Worm (Caenorhabditis elegans) whole organism, L4 larva: Measurements from ENCODE around the gene fat-6.

ENCODE experiments used
- F44E2.7 ChIP-seq: fragments of 200-800 bp; sonication (Bioruptor generic); IDR thresholded peaks from 2 replicates; pipeline ENCODE4 v2.1.2; 2022; ENCODE audit warnings: missing genetic modification characterization, missing compliant biosample characterization
- F49E8.2 ChIP-seq: sonication (generic microtip); optimal IDR thresholded peaks from 2 replicates; lab custom pipeline; 2016; ENCODE audit warnings: missing compliant biosample characterization, mild to moderate bottlenecking, missing genetic modification characterization, borderline replicate concordance
- Y48G9A.11 ChIP-seq: fragments of 200-800 bp; sonication (Bioruptor generic); IDR thresholded peaks from 2 replicates; pipeline ENCODE4 v1.3.6; 2022; ENCODE audit warnings: missing genetic modification reagents, missing genetic modification characterization, missing compliant biosample characterization
- Y5F2A.4 ChIP-seq: fragments of 200-800 bp; sonication (Bioruptor generic); optimal IDR thresholded peaks from 2 replicates; lab custom pipeline; 2018; ENCODE audit warnings: mild to moderate bottlenecking, missing genetic modification characterization, missing compliant biosample characterization
- arid-1 ChIP-seq: fragments of 200-800 bp; sonication (Bioruptor generic); conservative IDR thresholded peaks from 2 replicates; pipeline ENCODE4 v1.3.6; 2022; ENCODE audit warnings: missing genetic modification reagents, missing genetic modification characterization, missing compliant biosample characterization
- attf-4 ChIP-seq: sonication (generic microtip); optimal IDR thresholded peaks from 3 replicates; lab custom pipeline; 2017; ENCODE audit warnings: missing biosample characterization, missing genetic modification characterization
- ceh-20 ChIP-seq: fragments of 200-800 bp; sonication (Bioruptor generic); IDR thresholded peaks from 2 replicates; pipeline ENCODE4 v1.3.6; 2022; ENCODE audit warnings: missing genetic modification reagents, missing genetic modification characterization, missing compliant biosample characterization
- ceh-28 ChIP-seq: fragments of 150-350 bp; optimal IDR thresholded peaks from 2 replicates; lab custom pipeline; 2014; ENCODE audit warnings: missing biosample characterization, missing genetic modification reagents, missing genetic modification characterization
- ceh-32 ChIP-seq: sonication (generic microtip); optimal IDR thresholded peaks from 2 replicates; lab custom pipeline; 2016; ENCODE audit warnings: mild to moderate bottlenecking, missing genetic modification characterization, missing compliant biosample characterization; ENCODE audit not compliant: poor library complexity
- ceh-44 ChIP-seq: fragments of 200-800 bp; sonication (Bioruptor generic); IDR thresholded peaks from 2 replicates; pipeline ENCODE4 v1.3.6; 2022; ENCODE audit warnings: missing genetic modification reagents, missing genetic modification characterization, missing compliant biosample characterization
- daf-19 ChIP-seq: fragments of 200-800 bp; sonication (Bioruptor generic); conservative IDR thresholded peaks from 2 replicates; pipeline ENCODE4 v1.3.6; 2022; ENCODE audit warnings: missing genetic modification characterization, missing compliant biosample characterization
- daf-8 ChIP-seq: fragments of 200-800 bp; sonication (Bioruptor generic); IDR thresholded peaks from 2 replicates; pipeline ENCODE4 v1.3.6; 2022; ENCODE audit warnings: missing genetic modification characterization, missing compliant biosample characterization
- dmd-8 ChIP-seq: fragments of 200-800 bp; sonication (Bioruptor generic); IDR thresholded peaks from 2 replicates; pipeline ENCODE4 v1.3.6; 2022; ENCODE audit warnings: missing genetic modification characterization, missing compliant biosample characterization
- duxl-1 ChIP-seq: sonication (generic microtip); optimal IDR thresholded peaks from 2 replicates; lab custom pipeline; 2016; ENCODE audit warnings: mild to moderate bottlenecking, missing genetic modification characterization, moderate library complexity, missing compliant biosample characterization; ENCODE audit not compliant: poor library complexity
- dve-1 ChIP-seq: sonication (generic microtip); optimal IDR thresholded peaks from 2 replicates; lab custom pipeline; 2017; ENCODE audit warnings: antibody characterized with exemption, mild to moderate bottlenecking, missing genetic modification characterization, missing compliant biosample characterization; ENCODE audit not compliant: insufficient read depth
- egl-27 ChIP-seq: sonication (generic microtip); optimal IDR thresholded peaks from 3 replicates; lab custom pipeline; 2017; ENCODE audit warnings: missing biosample characterization, missing genetic modification reagents, missing genetic modification characterization
- egl-43 ChIP-seq: fragments of 200-800 bp; sonication (Bioruptor generic); IDR thresholded peaks from 2 replicates; pipeline ENCODE4 v1.3.6; 2022; ENCODE audit warnings: missing genetic modification reagents, missing genetic modification characterization, missing compliant biosample characterization
- fkh-10 ChIP-seq: fragments of 150-350 bp; optimal IDR thresholded peaks from 2 replicates; lab custom pipeline; 2014; ENCODE audit warnings: missing biosample characterization, missing genetic modification reagents, missing genetic modification characterization
- fos-1 ChIP-seq: fragments of 150-350 bp; optimal IDR thresholded peaks from 2 replicates; lab custom pipeline; 2014; ENCODE audit warnings: missing biosample characterization, missing genetic modification characterization
- hlh-30 ChIP-seq: sonication (generic microtip); optimal IDR thresholded peaks from 2 replicates; lab custom pipeline; 2017; ENCODE audit warnings: antibody characterized with exemption, mild to moderate bottlenecking, missing genetic modification characterization, missing compliant biosample characterization; ENCODE audit not compliant: insufficient read depth
- jun-1 ChIP-seq: fragments of 150-350 bp; optimal IDR thresholded peaks from 2 replicates; lab custom pipeline; 2014; ENCODE audit warnings: missing biosample characterization, missing genetic modification reagents, missing genetic modification characterization
- lin-1 ChIP-seq: fragments of 200-800 bp; sonication (Bioruptor generic); IDR thresholded peaks from 2 replicates; pipeline ENCODE4 v1.3.6; 2022; ENCODE audit warnings: missing genetic modification reagents, missing genetic modification characterization, missing compliant biosample characterization
- lin-15B ChIP-seq: fragments of 150-350 bp; sonication (generic microtip); optimal IDR thresholded peaks from 3 replicates; lab custom pipeline; 2014; ENCODE audit warnings: missing biosample characterization, missing genetic modification characterization
- lin-38 ChIP-seq: fragments of 200-800 bp; sonication (Bioruptor generic); IDR thresholded peaks from 2 replicates; pipeline ENCODE4 v1.3.6; 2022; ENCODE audit warnings: missing genetic modification reagents, missing genetic modification characterization, missing compliant biosample characterization
- mdl-1 ChIP-seq, 2 experiments: fragments of 150-350 bp in 1 of 2; sonication (generic microtip) in 1 of 2; optimal IDR thresholded peaks; 2 replicates each; lab custom pipeline; 2014 to 2017; ENCODE audit warnings: missing biosample characterization in 2 of 2, missing genetic modification characterization in 2 of 2
- mdt-29 ChIP-seq: fragments of 200-800 bp; sonication (Bioruptor generic); IDR thresholded peaks from 2 replicates; pipeline ENCODE4 v1.3.6; 2022; ENCODE audit warnings: missing genetic modification reagents, missing genetic modification characterization, missing compliant biosample characterization
- mxl-3 ChIP-seq: fragments of 200-800 bp; sonication (Bioruptor generic); optimal IDR thresholded peaks from 2 replicates; lab custom pipeline; 2018; ENCODE audit warnings: mild to moderate bottlenecking, missing genetic modification characterization, missing compliant biosample characterization
- nhr-102 ChIP-seq: sonication (generic microtip); optimal IDR thresholded peaks from 2 replicates; lab custom pipeline; 2016; ENCODE audit warnings: mild to moderate bottlenecking, missing genetic modification characterization, moderate library complexity, missing compliant biosample characterization
- nhr-11 ChIP-seq: fragments of 150-350 bp; optimal IDR thresholded peaks from 2 replicates; lab custom pipeline; 2014; ENCODE audit warnings: missing biosample characterization, missing genetic modification characterization
- nhr-237 ChIP-seq: sonication (generic microtip); optimal IDR thresholded peaks from 2 replicates; lab custom pipeline; 2017; ENCODE audit warnings: missing biosample characterization, missing genetic modification characterization
- nhr-25 ChIP-seq: sonication (generic microtip); optimal IDR thresholded peaks from 2 replicates; lab custom pipeline; 2017; ENCODE audit warnings: missing genetic modification characterization, mild to moderate bottlenecking, missing compliant biosample characterization, antibody characterized with exemption, moderate library complexity, borderline replicate concordance; ENCODE audit not compliant: insufficient read depth
- nhr-28 ChIP-seq: fragments of 150-350 bp; optimal IDR thresholded peaks from 2 replicates; lab custom pipeline; 2014; ENCODE audit warnings: missing biosample characterization, missing genetic modification characterization
- nhr-41 ChIP-seq: fragments of 200-800 bp; sonication (Bioruptor generic); IDR thresholded peaks from 2 replicates; pipeline ENCODE4 v1.3.6; 2022; ENCODE audit warnings: missing genetic modification reagents, missing genetic modification characterization, missing compliant biosample characterization
- nhr-42 ChIP-seq: fragments of 200-800 bp; sonication (Bioruptor generic); IDR thresholded peaks from 2 replicates; pipeline ENCODE4 v1.3.6; 2022; ENCODE audit warnings: missing genetic modification characterization, missing compliant biosample characterization
- nhr-76 ChIP-seq: fragments of 150-350 bp; optimal IDR thresholded peaks from 2 replicates; lab custom pipeline; 2014; ENCODE audit warnings: missing biosample characterization, missing genetic modification characterization
- nhr-77 ChIP-seq: fragments of 150-350 bp; optimal IDR thresholded peaks from 2 replicates; lab custom pipeline; 2014; ENCODE audit warnings: missing biosample characterization, missing genetic modification characterization
- php-3 ChIP-seq: fragments of 200-800 bp; sonication (Bioruptor generic); IDR thresholded peaks from 2 replicates; pipeline ENCODE4 v1.3.6; 2022; ENCODE audit warnings: missing genetic modification reagents, missing genetic modification characterization, missing compliant biosample characterization
- pqm-1 ChIP-seq: sonication (generic microtip); optimal IDR thresholded peaks from 2 replicates; lab custom pipeline; 2017; ENCODE audit warnings: missing biosample characterization, missing genetic modification characterization
- saeg-2 ChIP-seq: fragments of 200-800 bp; sonication (Bioruptor generic); IDR thresholded peaks from 2 replicates; pipeline ENCODE4 v1.3.6; 2022; ENCODE audit warnings: missing genetic modification reagents, missing genetic modification characterization, missing compliant biosample characterization
- set-16 ChIP-seq: fragments of 200-800 bp; sonication (Bioruptor generic); IDR thresholded peaks from 2 replicates; pipeline ENCODE4 v1.3.6; 2022; ENCODE audit warnings: missing genetic modification reagents, missing genetic modification characterization, missing compliant biosample characterization
- snpc-1.2 ChIP-seq: fragments of 200-800 bp; sonication (Bioruptor generic); IDR thresholded peaks from 2 replicates; pipeline ENCODE4 v1.3.6; 2022; ENCODE audit warnings: missing genetic modification reagents, missing genetic modification characterization, missing compliant biosample characterization
- spr-1 ChIP-seq: sonication (generic microtip); optimal IDR thresholded peaks from 2 replicates; lab custom pipeline; 2016; ENCODE audit warnings: mild to moderate bottlenecking, missing genetic modification characterization, missing compliant biosample characterization
- spr-3 ChIP-seq: fragments of 200-800 bp; sonication (Bioruptor generic); optimal IDR thresholded peaks from 2 replicates; lab custom pipeline; 2018; ENCODE audit warnings: mild to moderate bottlenecking, missing genetic modification characterization, missing compliant biosample characterization
- tra-1 ChIP-seq: fragments of 200-800 bp; sonication (Bioruptor generic); IDR thresholded peaks from 2 replicates; pipeline ENCODE4 v1.3.6; 2022; ENCODE audit warnings: missing genetic modification reagents, missing genetic modification characterization, missing compliant biosample characterization
- unc-130 ChIP-seq: sonication (generic microtip); optimal IDR thresholded peaks from 2 replicates; lab custom pipeline; 2016; ENCODE audit warnings: missing genetic modification reagents, missing genetic modification characterization, missing compliant biosample characterization
- unc-62 ChIP-seq, 3 experiments: fragments of 150-350 bp in 1 of 3; sonication (generic microtip); optimal IDR thresholded peaks in 2 of 3; peaks in 1 of 3; 1 replicate in 1 of 3; 2 replicates in 2 of 3; lab custom pipeline; 2014 to 2017; ENCODE audit warnings: missing biosample characterization in 3 of 3, missing genetic modification characterization in 3 of 3, missing genetic modification reagents in 3 of 3, missing genotype in 1 of 3
- zfp-3 ChIP-seq: fragments of 200-800 bp; sonication (Bioruptor generic); conservative IDR thresholded peaks from 2 replicates; pipeline ENCODE4 v1.3.6; 2022; ENCODE audit warnings: missing genetic modification reagents, missing genetic modification characterization, missing compliant biosample characterization
- zip-2 ChIP-seq: fragments of 150-350 bp; optimal IDR thresholded peaks from 2 replicates; lab custom pipeline; 2014; ENCODE audit warnings: missing biosample characterization, missing genetic modification characterization

fat-6 gene

ce11 chrIV:11955592-11955991, 40.1 kb upstream of the fat-6 start (continued):
- TF ChIP-seq unc-62 (GFP tag; optimal IDR thresholded peaks at IDR 0.05 in 1 of 2; lab: Kevin White, UChicago) (no peak), unc-62 (tag; optimal IDR thresholded peaks at IDR 0.05; lab: Kevin White, UChicago) (no peak), mxl-3 (GFP tag; lab: Kevin White, UChicago) (peak; percentile 51), nhr-102 (tag; lab: Kevin White, UChicago) (peak; percentile 33), mdl-1 (tag; optimal IDR thresholded peaks at IDR 0.05; lab: Kevin White, UChicago) (peak; percentile 34 to 76), fos-1 (peak; percentile 71), tra-1 (GFP tag; lab: Robert Waterston, UW) (peak; percentile 65), daf-8 (GFP tag; lab: Robert Waterston, UW) (no peak), ceh-32 (tag; lab: Kevin White, UChicago) (no peak), F44E2.7 (no peak), jun-1 (tag; lab: Kevin White, UChicago) (no peak), saeg-2 (no peak), zip-2 (tag; lab: Kevin White, UChicago) (no peak), fkh-10 (GFP tag; lab: Kevin White, UChicago) (no peak), daf-19 (GFP tag; lab: Robert Waterston, UW) (no peak), arid-1 (GFP tag; lab: Robert Waterston, UW) (peak; percentile 39), egl-27 (tag; lab: Kevin White, UChicago) (no peak), nhr-25 (tag; lab: Kevin White, UChicago) (no peak), snpc-1.2 (GFP tag; lab: Robert Waterston, UW) (no peak), lin-15B (tag; lab: Kevin White, UChicago) (no peak), attf-4 (tag; lab: Kevin White, UChicago) (no peak), nhr-77 (peak; percentile 60), lin-1 (GFP tag; lab: Robert Waterston, UW) (peak; percentile 93), unc-130 (no peak), nhr-76 (tag; lab: Kevin White, UChicago) (no peak), lin-38 (GFP tag; lab: Robert Waterston, UW) (peak; percentile 46), spr-1 (tag; lab: Kevin White, UChicago) (no peak), hlh-30 (tag; lab: Kevin White, UChicago) (no peak), spr-3 (peak; percentile 76), nhr-41 (GFP tag; lab: Robert Waterston, UW) (no peak), dve-1 (tag; lab: Kevin White, UChicago) (peak; percentile 84), F49E8.2 (no peak), Y5F2A.4 (no peak)

ce11 chrIV:11952612-11953299, 37.3 kb upstream of the fat-6 start, which contains the start of gene gdh-1:
TSS of gene gdh-1 (plus strand) at chrIV:11953249.
- peak; percentile 74 for TF ChIP-seq nhr-28
- TF ChIP-seq php-3 (GFP tag; lab: Robert Waterston, UW) = no peak
- TF ChIP-seq ceh-44 (GFP tag; lab: Robert Waterston, UW) = no peak
- no peak for TF ChIP-seq ceh-28 (tag; lab: Kevin White, UChicago)
- TF ChIP-seq daf-8 (GFP tag; lab: Robert Waterston, UW) = no peak
- TF ChIP-seq nhr-237 = no peak
- TF ChIP-seq unc-62 (GFP tag; optimal IDR thresholded peaks at IDR 0.05 in 1 of 2; lab: Kevin White, UChicago) = no peak
- TF ChIP-seq unc-62 (tag; optimal IDR thresholded peaks at IDR 0.05; lab: Kevin White, UChicago) = no peak
- no peak for TF ChIP-seq Y48G9A.11
- no peak for TF ChIP-seq set-16 (GFP tag; lab: Robert Waterston, UW)
- TF ChIP-seq lin-38 (GFP tag; lab: Robert Waterston, UW) = no peak
- no peak for TF ChIP-seq dmd-8 (GFP tag; lab: Robert Waterston, UW)
- TF ChIP-seq mdl-1 (tag; optimal IDR thresholded peaks at IDR 0.05; lab: Kevin White, UChicago) = peak in 1 of 2 experiments; percentile 58
- TF ChIP-seq pqm-1 (tag; lab: Kevin White, UChicago) = peak; percentile 5
- TF ChIP-seq zfp-3 = no peak
- no peak for TF ChIP-seq duxl-1 (tag; lab: Kevin White, UChicago)
- no peak for TF ChIP-seq mdt-29 (GFP tag; lab: Robert Waterston, UW)
- TF ChIP-seq egl-43 (GFP tag; lab: Robert Waterston, UW) = no peak
- 0 out of 2 replicates have a peak, but pooled peaks have one; percentile 23 for TF ChIP-seq ceh-20 (GFP tag; lab: Robert Waterston, UW)
- TF ChIP-seq mxl-3 (GFP tag; lab: Kevin White, UChicago) = no peak
- TF ChIP-seq F44E2.7 = no peak
- no peak for TF ChIP-seq nhr-41 (GFP tag; lab: Robert Waterston, UW)
- no peak for TF ChIP-seq nhr-42 (GFP tag; lab: Robert Waterston, UW)
- TF ChIP-seq nhr-11 (tag; lab: Kevin White, UChicago) = no peak
